Fruit fly (Drosophila melanogaster): Measurements from ENCODE around the gene Gbeta13F.

Gene Gbeta13F

DNA sequence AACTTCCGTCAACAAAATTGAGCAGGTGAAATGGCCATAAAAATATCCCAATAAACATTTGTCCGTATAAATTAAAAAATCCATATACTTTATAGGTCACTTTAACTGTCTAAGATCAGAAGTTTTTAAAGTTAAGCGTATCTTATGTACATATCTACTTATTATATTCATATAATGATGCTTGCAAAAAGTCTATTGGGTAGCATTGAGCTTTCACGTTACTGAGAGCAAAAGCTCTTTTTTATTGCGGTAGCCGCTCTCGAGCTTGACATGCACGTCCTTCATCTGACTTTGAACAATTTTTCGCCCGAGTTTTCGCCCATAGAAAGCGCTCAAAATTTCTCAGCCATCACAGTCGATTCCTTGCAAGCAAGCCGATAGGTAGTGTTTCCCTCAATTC is 7.9 kb downstream of the Gbeta13F start, which contains the start of gene Gapdh2 (continued):
- TF ChIP-seq CG11696 (GFP tag; IDR thresholded peaks at IDR 0.05) (peak; percentile 97), toy (GFP tag; IDR thresholded peaks at IDR 0.05) (peak; percentile 99), CG31224 (GFP tag; IDR thresholded peaks at IDR 0.05) (peak; percentile 97), CG9609 (GFP tag; optimal IDR thresholded peaks at IDR 0.05) (peak; percentile 92), CG43689 (GFP tag; IDR thresholded peaks at IDR 0.05) (peak; percentile 97), CG2678 (tag; optimal IDR thresholded peaks at IDR 0.05) (peak; percentile 100), gsb (GFP tag; IDR thresholded peaks at IDR 0.05) (peak; percentile 99), Ets65A (GFP tag) (peak; percentile 96), cg (GFP tag; optimal IDR thresholded peaks at IDR 0.05) (peak; percentile 18), inv (GFP tag; IDR thresholded peaks at IDR 0.05; ENCODE audit: partially characterized antibody) (no peak), ash1 (GFP tag; optimal IDR thresholded peaks at IDR 0.05) (peak; percentile 98), B-H1 (GFP tag; IDR thresholded peaks at IDR 0.05) (peak; percentile 99), gcm2 (GFP tag; optimal IDR thresholded peaks at IDR 0.05) (peak; percentile 98), psq (GFP tag; optimal IDR thresholded peaks at IDR 0.05) (peak; percentile 93), esg (GFP tag; conservative IDR thresholded peaks at IDR 0.05) (peak; percentile 99), hkb (optimal IDR thresholded peaks at IDR 0.05) (no peak), hkb (GFP tag; IDR thresholded peaks at IDR 0.05) (peak; percentile 100), CG9797 (GFP tag; optimal IDR thresholded peaks at IDR 0.05) (peak; percentile 64), amos (GFP tag; IDR thresholded peaks at IDR 0.05; ENCODE audit: partially characterized antibody) (no peak; the same call in 1 of the 2 replicates), CG4730 (GFP tag; IDR thresholded peaks at IDR 0.05) (peak; percentile 98), lilli (GFP tag; optimal IDR thresholded peaks at IDR 0.05) (peak; percentile 99), Pdp1 (GFP tag; optimal IDR thresholded peaks at IDR 0.05) (peak; percentile 97), slou (GFP tag; optimal IDR thresholded peaks at IDR 0.05) (peak; percentile 96), en (GFP tag; optimal IDR thresholded peaks at IDR 0.05) (peak; percentile 96), CG33213 (GFP tag; optimal IDR thresholded peaks at IDR 0.05) (peak; percentile 96), chif (GFP tag; optimal IDR thresholded peaks at IDR 0.05) (peak; percentile 95 to 96), HLH3B (GFP tag; IDR thresholded peaks at IDR 0.05) (peak; percentile 99), CG9437 (GFP tag; optimal IDR thresholded peaks at IDR 0.05) (peak; percentile 96), CG4360 (GFP tag; IDR thresholded peaks at IDR 0.05) (peak; percentile 87), CG14667 (GFP tag; IDR thresholded peaks at IDR 0.05) (peak; percentile 97), disco-r (GFP tag; optimal IDR thresholded peaks at IDR 0.05) (peak; percentile 96), CG3281 (GFP tag; optimal IDR thresholded peaks at IDR 0.05) (peak; percentile 100), Lpt (GFP tag; optimal IDR thresholded peaks at IDR 0.05) (no peak), E2f1 (GFP tag; IDR thresholded peaks at IDR 0.05) (peak; percentile 99), nerfin-2 (GFP tag; IDR thresholded peaks at IDR 0.05; ENCODE audit: partially characterized antibody) (no peak), lbe (GFP tag; optimal IDR thresholded peaks at IDR 0.05) (peak; percentile 99), grn (GFP tag; optimal IDR thresholded peaks at IDR 0.05) (peak; percentile 91), nmo (GFP tag; optimal IDR thresholded peaks at IDR 0.05) (peak; percentile 99), CG12236 (GFP tag; optimal IDR thresholded peaks at IDR 0.05) (peak; percentile 94), CG1529 (GFP tag; optimal IDR thresholded peaks at IDR 0.05) (peak; percentile 98), ab (GFP tag; optimal IDR thresholded peaks at IDR 0.05) (peak; percentile 88), NfI (GFP tag; optimal IDR thresholded peaks at IDR 0.05) (peak; percentile 99), CG10959 (GFP tag; IDR thresholded peaks at IDR 0.05) (peak; percentile 91), CG8281 (tag; optimal IDR thresholded peaks at IDR 0.05) (peak; percentile 96), Elba2 (GFP tag; optimal IDR thresholded peaks at IDR 0.05) (peak; percentile 63), ken (GFP tag; IDR thresholded peaks at IDR 0.05) (peak; percentile 98; the same call in 2 of the 3 replicates), tll (GFP tag; optimal IDR thresholded peaks at IDR 0.05) (peak in 1 of 2 experiments; percentile 57), insv (GFP tag; optimal IDR thresholded peaks at IDR 0.05) (peak; percentile 14 to 91), usp (GFP tag; optimal IDR thresholded peaks at IDR 0.05) (no peak), pnt (GFP tag; optimal IDR thresholded peaks at IDR 0.05) (peak; percentile 88), gce (GFP tag; IDR thresholded peaks at IDR 0.05) (no peak; the same call in none of the 3 replicates), Hmr (GFP tag; optimal IDR thresholded peaks at IDR 0.05) (peak; percentile 100)

All from whole organism, embryonic.